Worm (Caenorhabditis elegans): ENCODE data around the gene gars-1.
A peak's percentile ranks its signal among the peaks of the same experiment; 100 is the strongest.

Gene gars-1

ce11 chrIII:5181641-5182040 lies 18.2 kb upstream of the gars-1 start:
- no peak for TF ChIP-seq dmd-4 (tag; optimal IDR thresholded peaks at IDR 0.05)
- no peak for TF ChIP-seq egl-27 (tag; optimal IDR thresholded peaks at IDR 0.05)
- no peak for TF ChIP-seq mbf-1 (tag; optimal IDR thresholded peaks at IDR 0.05)

ce11 chrIII:5181217-5181616 lies 17.8 kb upstream of the gars-1 start:
- TF ChIP-seq R02D3.7 (tag; optimal IDR thresholded peaks at IDR 0.05) (no peak), fos-1 (tag; optimal IDR thresholded peaks at IDR 0.05) (peak; percentile 22), elt-1 (tag; optimal IDR thresholded peaks at IDR 0.05) (no peak), nhr-129 (tag; optimal IDR thresholded peaks at IDR 0.05) (peak; percentile 42)

ce11 chrIII:5180588-5180987 lies 17.2 kb upstream of the gars-1 start:
- TF ChIP-seq unc-39 (tag; optimal IDR thresholded peaks at IDR 0.05) (no peak), nhr-12 (tag; optimal IDR thresholded peaks at IDR 0.05) (no peak), fos-1 (tag; optimal IDR thresholded peaks at IDR 0.05) (peak; percentile 51), nhr-129 (tag; optimal IDR thresholded peaks at IDR 0.05) (peak; percentile 33)

- TF ChIP-seq nhr-23 (tag; optimal IDR thresholded peaks at IDR 0.05) (no peak), nhr-237 (tag; optimal IDR thresholded peaks at IDR 0.05) (no peak), fos-1 (tag; optimal IDR thresholded peaks at IDR 0.05) (no peak), dmd-4 (tag; optimal IDR thresholded peaks at IDR 0.05) (no peak), egl-27 (tag; optimal IDR thresholded peaks at IDR 0.05) (no peak), gmeb-1 (tag; optimal IDR thresholded peaks at IDR 0.05) (no peak), nhr-10 (tag; optimal IDR thresholded peaks at IDR 0.05) (no peak), nhr-21 (tag; optimal IDR thresholded peaks at IDR 0.05) (no peak), ZK546.5 (tag; optimal IDR thresholded peaks at IDR 0.05) (no peak), C34F6.9 (tag; optimal IDR thresholded peaks at IDR 0.05) (no peak)
Observed at ce11 chrIII:5179166-5179565, 15.7 kb upstream of the gars-1 start.

- no peak for TF ChIP-seq lin-13 (GFP tag; optimal IDR thresholded peaks at IDR 0.05)
- no peak for TF ChIP-seq alr-1 (tag; optimal IDR thresholded peaks at IDR 0.05)
- TF ChIP-seq crh-2 (tag; optimal IDR thresholded peaks at IDR 0.05) = no peak
Observed at ce11 chrIII:5173622-5174021, 10.2 kb upstream of the gars-1 start, which contains the start of gene cid-1. Gene cid-1 (plus strand): TSS chrIII:5173922.

ce11 chrIII:5173139-5173538 lies 9.7 kb upstream of the gars-1 start, which contains the start of gene emb-1:
Gene emb-1 (plus strand): TSS chrIII:5173439.
- no peak for TF ChIP-seq egl-27 (tag; optimal IDR thresholded peaks at IDR 0.05)
- no peak for TF ChIP-seq mbf-1 (tag; optimal IDR thresholded peaks at IDR 0.05)
- TF ChIP-seq ceh-82 (tag; optimal IDR thresholded peaks at IDR 0.05) = no peak
- no peak for TF ChIP-seq nhr-129 (tag; optimal IDR thresholded peaks at IDR 0.05)
- TF ChIP-seq ztf-4 (tag; optimal IDR thresholded peaks at IDR 0.05) = no peak
- no peak for TF ChIP-seq mab-5 (tag; optimal IDR thresholded peaks at IDR 0.05)
- TF ChIP-seq nhr-21 (tag; optimal IDR thresholded peaks at IDR 0.05) = no peak

- TF ChIP-seq blmp-1 (tag; optimal IDR thresholded peaks at IDR 0.05; ENCODE audit: insufficient read depth) = peak; percentile 27
- TF ChIP-seq skn-1 (tag; optimal IDR thresholded peaks at IDR 0.05) = peak; percentile 64
- peak; percentile 55 for TF ChIP-seq nhr-10 (tag; optimal IDR thresholded peaks at IDR 0.05)
- TF ChIP-seq R02D3.7 (tag; optimal IDR thresholded peaks at IDR 0.05) = no peak
- peak; percentile 95 for TF ChIP-seq sma-3 (GFP tag; optimal IDR thresholded peaks at IDR 0.05)
- TF ChIP-seq unc-62 (GFP tag; optimal IDR thresholded peaks at IDR 0.05) = no peak
- no peak for TF ChIP-seq nhr-77 (tag; optimal IDR thresholded peaks at IDR 0.05)
- peak; percentile 94 for TF ChIP-seq lin-13 (GFP tag; optimal IDR thresholded peaks at IDR 0.05)
- peak; percentile 89 for TF ChIP-seq mab-5 (tag; optimal IDR thresholded peaks at IDR 0.05)
- TF ChIP-seq snpc-4 (tag; optimal IDR thresholded peaks at IDR 0.05) = peak; percentile 74
- peak; percentile 96 for TF ChIP-seq sma-9 (GFP tag; optimal IDR thresholded peaks at IDR 0.05)
- TF ChIP-seq sma-9 (tag; optimal IDR thresholded peaks at IDR 0.05) = no peak
- TF ChIP-seq aly-2 (tag; optimal IDR thresholded peaks at IDR 0.05) = no peak
- TF ChIP-seq mdl-1 (tag; optimal IDR thresholded peaks at IDR 0.05) = peak in 1 of 2 experiments; percentile 22
- TF ChIP-seq ceh-82 (tag; optimal IDR thresholded peaks at IDR 0.05) = peak; percentile 74
- TF ChIP-seq crh-2 (tag; optimal IDR thresholded peaks at IDR 0.05) = peak; percentile 89
- peak; percentile 74 for TF ChIP-seq Y55F3AM.14 (GFP tag; optimal IDR thresholded peaks at IDR 0.05)
- 0 out of 2 replicates have a peak, but pooled peaks have one; percentile 89 for TF ChIP-seq ztf-1 (GFP tag; conservative IDR thresholded peaks at IDR 0.05)
- TF ChIP-seq F13H6.1 (tag; optimal IDR thresholded peaks at IDR 0.05) = peak; percentile 88
- TF ChIP-seq zag-1 (tag; optimal IDR thresholded peaks at IDR 0.05) = peak; percentile 77
- TF ChIP-seq elt-3 (tag; optimal IDR thresholded peaks at IDR 0.05) = no peak
- TF ChIP-seq nhr-11 (tag; optimal IDR thresholded peaks at IDR 0.05) = no peak
- peak; percentile 97 for TF ChIP-seq unc-55 (GFP tag; optimal IDR thresholded peaks at IDR 0.05)
- TF ChIP-seq dmd-4 (tag; optimal IDR thresholded peaks at IDR 0.05) = no peak
- no peak for TF ChIP-seq nhr-12 (tag; optimal IDR thresholded peaks at IDR 0.05)
- TF ChIP-seq unc-39 (tag; optimal IDR thresholded peaks at IDR 0.05) = no peak
- TF ChIP-seq nhr-21 (tag; optimal IDR thresholded peaks at IDR 0.05) = peak; percentile 72
- TF ChIP-seq sem-4 (tag; optimal IDR thresholded peaks at IDR 0.05) = peak; percentile 44
- TF ChIP-seq alr-1 (tag; optimal IDR thresholded peaks at IDR 0.05) = no peak
- TF ChIP-seq nhr-25 (tag; optimal IDR thresholded peaks at IDR 0.05) = peak; percentile 87
Observed at ce11 chrIII:5172470-5172869, 9.0 kb upstream of the gars-1 start, which contains the start of gene K10D2.5. Gene K10D2.5 (plus strand): TSS chrIII:5172720.

All from whole organism, L2 larva.